Worm (Caenorhabditis elegans) whole organism, L4 larva: ENCODE results near the gene frm-8.
"Not testable (repeated sequence)": the region's sequence is repeated elsewhere in the genome, so short reads cannot be mapped to it uniquely, and the experiment has no call there.

Experiments
- aly-2 ChIP-seq: sonication (generic microtip); optimal IDR thresholded peaks from 2 replicates; lab custom pipeline; 2018; ENCODE audit warnings: missing biosample characterization, missing genetic modification characterization
- ces-1 ChIP-seq: fragments of 150-350 bp; sonication (generic microtip); optimal IDR thresholded peaks from 4 replicates; lab custom pipeline; 2014; ENCODE audit warnings: missing biosample characterization, missing genetic modification reagents, missing genetic modification characterization
- dpl-1 ChIP-seq: fragments of 150-350 bp; optimal IDR thresholded peaks from 2 replicates; lab custom pipeline; 2014; ENCODE audit warnings: missing biosample characterization, missing genetic modification reagents, missing genetic modification characterization
- fos-1 ChIP-seq: fragments of 150-350 bp; optimal IDR thresholded peaks from 2 replicates; lab custom pipeline; 2014; ENCODE audit warnings: missing biosample characterization, missing genetic modification characterization
- lin-13 ChIP-seq: fragments of 150-350 bp; optimal IDR thresholded peaks from 2 replicates; lab custom pipeline; 2014; ENCODE audit warnings: missing biosample characterization, missing genetic modification reagents, missing genetic modification characterization
- lir-3 ChIP-seq: sonication (generic microtip); optimal IDR thresholded peaks from 2 replicates; lab custom pipeline; 2016; ENCODE audit warnings: mild to moderate bottlenecking, missing genetic modification characterization, missing compliant biosample characterization
- mxl-2 ChIP-seq: fragments of 200-800 bp; sonication (Bioruptor generic); conservative IDR thresholded peaks from 2 replicates; pipeline ENCODE4 v1.3.6; 2022; ENCODE audit warnings: missing genetic modification reagents, missing genetic modification characterization, missing compliant biosample characterization
- nhr-10 ChIP-seq: fragments of 150-350 bp; optimal IDR thresholded peaks from 2 replicates; lab custom pipeline; 2014; ENCODE audit warnings: missing biosample characterization, missing genetic modification characterization
- skn-1 ChIP-seq: fragments of 150-350 bp; optimal IDR thresholded peaks from 2 replicates; lab custom pipeline; 2014; ENCODE audit warnings: missing biosample characterization, missing genetic modification characterization
- snpc-4 ChIP-seq: fragments of 150-350 bp; optimal IDR thresholded peaks from 2 replicates; lab custom pipeline; 2014; ENCODE audit warnings: missing biosample characterization, missing genetic modification characterization
- unc-39 ChIP-seq: sonication (generic microtip); optimal IDR thresholded peaks from 2 replicates; lab custom pipeline; 2017; ENCODE audit warnings: missing biosample characterization, missing genetic modification characterization

DNA sequence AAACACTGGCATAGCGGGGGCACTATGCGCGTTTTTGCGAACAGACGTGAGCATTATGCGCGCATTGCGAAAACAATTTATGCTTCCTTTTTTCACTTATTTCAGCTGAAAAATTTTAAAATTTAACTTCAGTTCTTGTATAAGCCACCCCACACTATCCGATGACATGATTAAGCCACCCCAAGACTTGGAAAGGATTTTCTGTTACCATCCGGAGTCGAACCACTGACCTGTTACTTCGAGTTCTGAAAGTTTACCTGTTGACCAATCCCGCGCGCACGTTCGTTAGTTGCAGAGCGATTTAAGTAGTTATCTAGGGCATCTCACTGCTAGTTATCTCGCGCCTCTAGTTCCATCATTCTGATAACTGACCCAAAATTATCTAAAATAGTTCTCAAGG is 26.5 kb downstream of the frm-8 start:
- not testable (repeated sequence) for TF ChIP-seq fos-1 (tag; lab: Kevin White, UChicago); dpl-1 (GFP tag; lab: Kevin White, UChicago); nhr-10 (tag; lab: Kevin White, UChicago); lin-13 (GFP tag; lab: Kevin White, UChicago); mxl-2 (GFP tag; lab: Robert Waterston, UW); ces-1 (GFP tag; lab: Kevin White, UChicago); unc-39 (tag; lab: Kevin White, UChicago); snpc-4 (tag; lab: Kevin White, UChicago); lir-3 (tag; lab: Kevin White, UChicago); aly-2 (tag; lab: Kevin White, UChicago); skn-1 (tag; lab: Kevin White, UChicago)
